Worm (Caenorhabditis elegans): ENCODE measurements around the gene npp-24.

npp-24 gene

DNA sequence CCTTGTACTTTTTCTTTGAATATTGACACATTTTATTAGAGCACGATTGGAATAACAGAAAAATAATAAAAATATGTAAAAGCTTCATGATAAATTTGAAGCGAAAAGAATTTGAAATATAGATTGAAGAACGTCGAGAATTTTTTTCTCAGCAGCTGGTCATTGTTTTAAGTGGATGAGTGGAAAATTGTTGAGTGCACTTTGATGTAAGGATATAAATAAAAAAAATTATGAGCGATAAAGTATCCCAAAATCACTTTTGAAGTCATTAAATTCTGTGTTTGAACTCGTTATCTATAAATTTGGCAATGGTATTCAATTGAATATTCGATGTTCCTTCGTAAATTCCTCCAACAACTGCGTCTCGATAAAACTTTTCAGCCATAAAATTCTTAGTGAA is 39.1 kb downstream of the npp-24 start, which contains the start of gene ins-13:
TSS of gene ins-13 (minus strand) at position 101 of the 400 bp plus-strand sequence.
- no peak for TF ChIP-seq C34F6.9 (tag; optimal IDR thresholded peaks at IDR 0.05)
- no peak for TF ChIP-seq peb-1 (tag; optimal IDR thresholded peaks at IDR 0.05)
- TF ChIP-seq ztf-11 (tag; optimal IDR thresholded peaks at IDR 0.05), result no peak
- TF ChIP-seq unc-55 (GFP tag; optimal IDR thresholded peaks at IDR 0.05), result no peak
- TF ChIP-seq crh-2 (tag; optimal IDR thresholded peaks at IDR 0.05), result no peak
- TF ChIP-seq lin-39 (tag; optimal IDR thresholded peaks at IDR 0.05), result no peak
- no peak for TF ChIP-seq skn-1 (tag; optimal IDR thresholded peaks at IDR 0.05)
- no peak for TF ChIP-seq ZK546.5 (tag; optimal IDR thresholded peaks at IDR 0.05)
- no peak for TF ChIP-seq ama-1 (optimal IDR thresholded peaks at IDR 0.05)
- TF ChIP-seq nhr-237 (tag; optimal IDR thresholded peaks at IDR 0.05), result no peak
- no peak for TF ChIP-seq nhr-25 (tag; optimal IDR thresholded peaks at IDR 0.05)
- no peak for TF ChIP-seq nhr-77 (tag; optimal IDR thresholded peaks at IDR 0.05)
- no peak for TF ChIP-seq gmeb-1 (tag; optimal IDR thresholded peaks at IDR 0.05)
- TF ChIP-seq nhr-12 (tag; optimal IDR thresholded peaks at IDR 0.05), result no peak
- no peak for TF ChIP-seq ztf-1 (GFP tag; conservative IDR thresholded peaks at IDR 0.05)
- no peak for TF ChIP-seq R02D3.7 (tag; optimal IDR thresholded peaks at IDR 0.05)

DNA sequence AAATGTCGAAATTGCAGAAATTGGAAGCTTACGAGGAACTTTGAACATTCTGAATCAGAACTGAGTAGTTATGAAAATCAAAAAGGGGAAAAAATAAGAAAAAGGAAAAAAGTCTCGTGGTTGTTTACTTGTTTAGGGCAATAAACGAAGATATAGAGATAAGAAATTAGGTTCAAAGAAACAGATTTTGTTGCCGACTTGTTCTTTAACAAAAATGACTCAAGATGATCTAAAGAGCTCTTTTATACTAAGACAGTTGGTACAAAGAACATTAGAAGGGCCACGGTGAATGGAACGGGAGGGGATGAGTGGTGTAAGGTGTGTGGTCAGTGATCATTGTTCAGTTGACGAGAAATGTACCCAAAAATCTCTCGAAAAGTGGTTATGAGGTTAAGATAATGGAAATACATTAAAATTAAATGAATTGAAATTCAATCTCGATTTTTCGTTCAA is 41.8 kb downstream of the npp-24 start, which contains the start of gene acdh-2:
TSS of gene acdh-2 (minus strand) at position 51 of the 453 bp plus-strand sequence.
- TF ChIP-seq unc-62 (GFP tag; optimal IDR thresholded peaks at IDR 0.05) (no peak), sma-3 (GFP tag; optimal IDR thresholded peaks at IDR 0.05) (no peak), Y55F3AM.14 (GFP tag; optimal IDR thresholded peaks at IDR 0.05) (no peak), blmp-1 (tag; optimal IDR thresholded peaks at IDR 0.05; ENCODE audit: insufficient read depth) (no peak)

DNA sequence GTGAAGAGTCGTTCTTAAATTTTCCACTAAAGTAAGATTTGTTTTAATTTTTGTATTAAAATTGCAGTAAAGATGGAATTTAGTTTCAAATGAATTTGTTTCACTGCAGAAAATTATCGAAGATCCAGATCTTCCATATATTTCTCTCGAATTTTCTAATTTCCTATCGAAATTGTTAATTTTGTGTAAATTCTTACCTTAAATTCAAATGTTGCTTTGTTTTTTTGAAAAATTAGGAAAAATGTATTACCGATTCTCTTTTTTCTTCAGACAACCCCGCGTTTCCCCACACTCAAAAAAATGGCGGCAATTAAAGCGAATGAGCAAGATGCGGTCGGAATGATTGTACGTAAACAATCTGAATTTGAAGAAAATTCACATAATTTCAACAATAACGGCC is 44.1 kb downstream of the npp-24 start, which contains the start of gene C17C3.6:
TSS of gene C17C3.6 (plus strand) at position 301 of the 400 bp plus-strand sequence.
- TF ChIP-seq mbf-1 (tag; optimal IDR thresholded peaks at IDR 0.05) (no peak), lin-13 (GFP tag; optimal IDR thresholded peaks at IDR 0.05) (no peak), fos-1 (tag; optimal IDR thresholded peaks at IDR 0.05) (no peak), mab-5 (tag; optimal IDR thresholded peaks at IDR 0.05) (no peak), nhr-6 (tag; optimal IDR thresholded peaks at IDR 0.05) (no peak), R02D3.7 (tag; optimal IDR thresholded peaks at IDR 0.05) (no peak), peb-1 (tag; optimal IDR thresholded peaks at IDR 0.05) (no peak), sem-4 (tag; optimal IDR thresholded peaks at IDR 0.05) (no peak), sma-3 (GFP tag; optimal IDR thresholded peaks at IDR 0.05) (no peak), ama-1 (optimal IDR thresholded peaks at IDR 0.05) (no peak), lin-11 (tag; optimal IDR thresholded peaks at IDR 0.05) (no peak), zag-1 (tag; optimal IDR thresholded peaks at IDR 0.05) (no peak), Y55F3AM.14 (GFP tag; optimal IDR thresholded peaks at IDR 0.05) (no peak)

DNA sequence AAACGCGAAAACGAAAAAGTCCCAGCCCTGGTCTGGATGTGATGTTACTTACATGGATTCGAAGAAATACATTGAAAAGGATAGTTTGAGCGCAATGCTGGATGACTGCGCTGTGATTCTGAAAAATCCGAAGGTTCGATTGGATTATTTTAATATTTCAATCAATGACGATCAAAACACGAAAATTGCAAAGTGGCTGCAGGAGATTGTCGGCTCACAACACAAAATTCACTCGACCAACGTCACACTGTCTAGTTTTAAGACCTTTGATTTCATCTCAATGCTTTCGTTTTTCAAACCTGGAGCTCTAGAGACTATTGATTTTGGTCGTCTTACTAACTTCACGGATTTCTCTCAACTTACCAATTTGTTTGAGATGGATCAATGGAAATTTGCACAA is 45.8 kb downstream of the npp-24 start, which contains the start of gene C17C3.5:
TSS of gene C17C3.5 (plus strand) at position 301 of the 400 bp plus-strand sequence.
- TF ChIP-seq nhr-237 (tag; optimal IDR thresholded peaks at IDR 0.05) (no peak), aly-2 (tag; optimal IDR thresholded peaks at IDR 0.05) (no peak), unc-55 (GFP tag; optimal IDR thresholded peaks at IDR 0.05) (no peak), nhr-23 (tag; optimal IDR thresholded peaks at IDR 0.05) (no peak), egl-27 (tag; optimal IDR thresholded peaks at IDR 0.05) (no peak), sem-4 (tag; optimal IDR thresholded peaks at IDR 0.05) (no peak), fos-1 (tag; optimal IDR thresholded peaks at IDR 0.05) (no peak), peb-1 (tag; optimal IDR thresholded peaks at IDR 0.05) (no peak), blmp-1 (tag; optimal IDR thresholded peaks at IDR 0.05; ENCODE audit: insufficient read depth) (no peak), nhr-129 (tag; optimal IDR thresholded peaks at IDR 0.05) (no peak), ztf-4 (tag; optimal IDR thresholded peaks at IDR 0.05) (no peak), unc-62 (GFP tag; optimal IDR thresholded peaks at IDR 0.05) (no peak), nhr-12 (tag; optimal IDR thresholded peaks at IDR 0.05) (no peak), ceh-82 (tag; optimal IDR thresholded peaks at IDR 0.05) (no peak), ceh-16 (tag; optimal IDR thresholded peaks at IDR 0.05) (no peak)

DNA sequence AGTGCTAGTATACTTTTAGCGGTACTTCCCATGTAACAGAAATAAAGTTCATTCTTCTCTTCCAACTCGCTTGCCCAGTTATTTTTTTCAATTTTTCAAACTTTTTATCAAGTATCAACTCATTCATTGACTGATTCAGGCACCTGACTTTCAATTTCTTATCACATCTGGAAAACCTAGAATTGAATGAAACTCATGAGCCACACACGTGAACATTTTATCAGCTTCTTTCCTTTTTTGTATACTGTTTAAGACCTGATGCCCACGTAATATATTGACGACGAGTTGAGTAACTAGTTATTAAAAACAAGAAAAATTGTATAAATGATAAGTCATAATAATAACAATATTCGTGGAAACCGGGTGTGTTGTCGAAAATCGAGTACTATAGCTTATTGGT is 47.9 kb downstream of the npp-24 start:
- TF ChIP-seq nhr-77 (tag; optimal IDR thresholded peaks at IDR 0.05) (no peak), sem-4 (tag; optimal IDR thresholded peaks at IDR 0.05) (no peak), nhr-12 (tag; optimal IDR thresholded peaks at IDR 0.05) (no peak), blmp-1 (tag; optimal IDR thresholded peaks at IDR 0.05; ENCODE audit: insufficient read depth) (no peak), crh-2 (tag; optimal IDR thresholded peaks at IDR 0.05) (peak; percentile 19), mab-5 (tag; optimal IDR thresholded peaks at IDR 0.05) (no peak), C34F6.9 (tag; optimal IDR thresholded peaks at IDR 0.05) (no peak), nhr-11 (tag; optimal IDR thresholded peaks at IDR 0.05) (no peak), ZK546.5 (tag; optimal IDR thresholded peaks at IDR 0.05) (no peak), sma-9 (GFP tag; optimal IDR thresholded peaks at IDR 0.05) (peak; percentile 59), sma-9 (tag; optimal IDR thresholded peaks at IDR 0.05) (no peak), lin-13 (GFP tag; optimal IDR thresholded peaks at IDR 0.05) (no peak), nhr-6 (tag; optimal IDR thresholded peaks at IDR 0.05) (no peak), F13H6.1 (tag; optimal IDR thresholded peaks at IDR 0.05) (no peak), ceh-16 (tag; optimal IDR thresholded peaks at IDR 0.05) (no peak), fos-1 (tag; optimal IDR thresholded peaks at IDR 0.05) (peak; percentile 64), aly-2 (tag; optimal IDR thresholded peaks at IDR 0.05) (no peak)
